Comparison of ENCODE assay signal across 1 fruit fly cellular context in genomic region chr3L:21385699-21386098, dm6.
TF ChIP-seq lines count a peak whose summit lies in the region.

No protein-coding gene starts in this region.

TF ChIP-seq in whole organism, embryonic, 481 proteins besides CTCF, POLR2A, EP300 and RAD21 (continued from another document):
- TF ChIP-seq CG16815 (GFP tag; optimal IDR thresholded peaks at IDR 0.05; lab: Kevin White, UChicago) (no peak), CG9727 (GFP tag; optimal IDR thresholded peaks at IDR 0.05; lab: Kevin White, UChicago) (peak; percentile 1), ftz-f1 (GFP tag; optimal IDR thresholded peaks at IDR 0.05; lab: Kevin White, UChicago) (no peak), mam (GFP tag; optimal IDR thresholded peaks at IDR 0.05; lab: Kevin White, UChicago) (no peak), sna (GFP tag; IDR thresholded peaks at IDR 0.05; lab: Robert Waterston, UW; ENCODE audit: partially characterized antibody) (no peak), scrt (GFP tag; optimal IDR thresholded peaks at IDR 0.05; lab: Kevin White, UChicago) (no peak), CG15073 (GFP tag; optimal IDR thresholded peaks at IDR 0.05; lab: Kevin White, UChicago) (no peak), CG13296 (GFP tag; optimal IDR thresholded peaks at IDR 0.05; lab: Kevin White, UChicago) (no peak), phol (tag; optimal IDR thresholded peaks at IDR 0.05; lab: Kevin White, UChicago) (peak; percentile 27), da (GFP tag; optimal IDR thresholded peaks at IDR 0.05; lab: Kevin White, UChicago) (no peak), exex (tag; optimal IDR thresholded peaks at IDR 0.05; lab: Kevin White, UChicago) (no peak), CG4404 (GFP tag; IDR thresholded peaks at IDR 0.05; lab: Robert Waterston, UW) (no peak)
TF ChIP-seq in whole organism, embryonic: peak in this region for 43.
